Fruit fly (Drosophila melanogaster): Measurements from ENCODE around the gene Ent2.

Ent2 gene

dm6 chr2L:6557429-6558384, 4.4 kb upstream of the Ent2 start, which contains the start of the genes IFT52 and COX5B (continued):
- peak; percentile 70 for TF ChIP-seq caup (GFP tag; optimal IDR thresholded peaks at IDR 0.05; ENCODE audit: severe bottlenecking)
- TF ChIP-seq CG2712 (tag; optimal IDR thresholded peaks at IDR 0.05): peak; percentile 73
- no peak for TF ChIP-seq HLHmδ (GFP tag; optimal IDR thresholded peaks at IDR 0.05)
- peak; percentile 15 for TF ChIP-seq kay (GFP tag; optimal IDR thresholded peaks at IDR 0.05)
- TF ChIP-seq bbx (GFP tag; IDR thresholded peaks at IDR 0.05; ENCODE audit: partially characterized antibody): peak; percentile 48
- no peak for TF ChIP-seq GATAe (GFP tag; conservative IDR thresholded peaks at IDR 0.05)
- TF ChIP-seq gfzf (GFP tag; optimal IDR thresholded peaks at IDR 0.05): peak; percentile 76
- TF ChIP-seq fd3F (GFP tag; optimal IDR thresholded peaks at IDR 0.05): peak; percentile 45
- TF ChIP-seq CG14965 (GFP tag; optimal IDR thresholded peaks at IDR 0.05; ENCODE audit: borderline replicate concordance): no peak
- no peak for TF ChIP-seq tio (GFP tag; optimal IDR thresholded peaks at IDR 0.05)
- peak; percentile 50 for TF ChIP-seq Ssrp (tag; optimal IDR thresholded peaks at IDR 0.05)
- TF ChIP-seq CG17359 (tag; optimal IDR thresholded peaks at IDR 0.05): peak; percentile 68
- peak; percentile 7; the same call in 1 of the 2 replicates for TF ChIP-seq Oaz (GFP tag; IDR thresholded peaks at IDR 0.05)
- TF ChIP-seq Ptx1 (GFP tag; IDR thresholded peaks at IDR 0.05): peak; percentile 59
- TF ChIP-seq her (GFP tag; optimal IDR thresholded peaks at IDR 0.05): peak; percentile 14
- TF ChIP-seq CG8765 (GFP tag; IDR thresholded peaks at IDR 0.05): peak; percentile 21; the same call in 1 of the 2 replicates
- TF ChIP-seq HmgZ (tag; optimal IDR thresholded peaks at IDR 0.05): peak; percentile 32
- peak; percentile 57 for TF ChIP-seq CG13287 (GFP tag; IDR thresholded peaks at IDR 0.05; ENCODE audit: partially characterized antibody)
- TF ChIP-seq C15 (GFP tag; IDR thresholded peaks at IDR 0.05): 0 out of 3 replicates have a peak, but pooled peaks have one; percentile 46
- TF ChIP-seq CG17829 (tag; optimal IDR thresholded peaks at IDR 0.05): peak; percentile 75
- TF ChIP-seq CG4424 (GFP tag; optimal IDR thresholded peaks at IDR 0.05): peak; percentile 75
- peak; percentile 77 for TF ChIP-seq CG1647 (GFP tag; optimal IDR thresholded peaks at IDR 0.05)
- TF ChIP-seq CG14667 (GFP tag; IDR thresholded peaks at IDR 0.05): peak; percentile 42
- TF ChIP-seq en (GFP tag; optimal IDR thresholded peaks at IDR 0.05): no peak
- TF ChIP-seq Dbx (GFP tag; IDR thresholded peaks at IDR 0.05): peak; percentile 87
- peak; percentile 44 for TF ChIP-seq CG16813 (GFP tag; IDR thresholded peaks at IDR 0.05; ENCODE audit: partially characterized antibody)
- TF ChIP-seq Adf1 (GFP tag; IDR thresholded peaks at IDR 0.05): no peak
- TF ChIP-seq pho (GFP tag; optimal IDR thresholded peaks at IDR 0.05): peak; percentile 50
- no peak for TF ChIP-seq Bdp1 (GFP tag; optimal IDR thresholded peaks at IDR 0.05)
- peak; percentile 75 for TF ChIP-seq Dad (GFP tag; optimal IDR thresholded peaks at IDR 0.05)
- peak; percentile 59 for TF ChIP-seq emc (GFP tag; optimal IDR thresholded peaks at IDR 0.05)
- TF ChIP-seq Deaf1 (tag; optimal IDR thresholded peaks at IDR 0.05): no peak
- peak; percentile 30 for TF ChIP-seq nau (GFP tag; optimal IDR thresholded peaks at IDR 0.05)
- TF ChIP-seq wdn (GFP tag; IDR thresholded peaks at IDR 0.05): peak; percentile 12; the same call in 1 of the 2 replicates
- TF ChIP-seq CG32532 (GFP tag; IDR thresholded peaks at IDR 0.05): peak; percentile 71
- TF ChIP-seq Six4 (GFP tag; optimal IDR thresholded peaks at IDR 0.05): peak; percentile 32
- peak; percentile 95 for TF ChIP-seq stwl (tag; optimal IDR thresholded peaks at IDR 0.05)
- TF ChIP-seq Sry-β (GFP tag; optimal IDR thresholded peaks at IDR 0.05): no peak
- TF ChIP-seq jumu (GFP tag; optimal IDR thresholded peaks at IDR 0.05): peak; percentile 77
- TF ChIP-seq sima (GFP tag; optimal IDR thresholded peaks at IDR 0.05): no peak
- TF ChIP-seq gce (GFP tag; IDR thresholded peaks at IDR 0.05): 0 out of 3 replicates have a peak, but pooled peaks have one; percentile 28
- TF ChIP-seq CG13894 (tag; optimal IDR thresholded peaks at IDR 0.05): peak; percentile 34
- peak; percentile 58 for TF ChIP-seq Nf-YC (tag; optimal IDR thresholded peaks at IDR 0.05)
- no peak for TF ChIP-seq kni (GFP tag; optimal IDR thresholded peaks at IDR 0.05)
- TF ChIP-seq Ets97D (GFP tag; optimal IDR thresholded peaks at IDR 0.05): peak; percentile 82
- no peak for TF ChIP-seq gcm (GFP tag; optimal IDR thresholded peaks at IDR 0.05)
- peak; percentile 57 for TF ChIP-seq grau (tag; optimal IDR thresholded peaks at IDR 0.05)
- no peak for TF ChIP-seq CG5180 (GFP tag; optimal IDR thresholded peaks at IDR 0.05)

Measured in whole organism, embryonic.